Worm (Caenorhabditis elegans) whole organism, late embryonic: ENCODE measurements around the gene R05F9.11.

Source experiments
- dve-1 ChIP-seq: sonication (generic microtip); optimal IDR thresholded peaks from 2 replicates; lab custom pipeline; 2017; ENCODE audit warnings: antibody characterized with exemption, mild to moderate bottlenecking, missing genetic modification characterization, missing compliant biosample characterization
- nfya-1 ChIP-seq: sonication (generic microtip); optimal IDR thresholded peaks from 2 replicates; lab custom pipeline; 2017; ENCODE audit warnings: missing genetic modification characterization, mild to moderate bottlenecking, missing compliant biosample characterization, antibody characterized with exemption, moderate library complexity
- nhr-11 ChIP-seq: fragments of 150-350 bp; optimal IDR thresholded peaks from 2 replicates; lab custom pipeline; 2014; ENCODE audit warnings: missing biosample characterization, missing genetic modification characterization
- nhr-232 ChIP-seq: sonication (generic microtip); optimal IDR thresholded peaks from 2 replicates; lab custom pipeline; 2016; ENCODE audit warnings: missing genetic modification characterization, missing compliant biosample characterization
- pax-1 ChIP-seq: fragments of 150-350 bp; optimal IDR thresholded peaks from 2 replicates; lab custom pipeline; 2014; ENCODE audit warnings: missing biosample characterization, missing genetic modification characterization
- sdc-2 ChIP-seq: sonication (generic microtip); optimal IDR thresholded peaks from 2 replicates; lab custom pipeline; 2016; ENCODE audit warnings: missing genotype, missing genetic modification characterization, missing compliant biosample characterization

DNA sequence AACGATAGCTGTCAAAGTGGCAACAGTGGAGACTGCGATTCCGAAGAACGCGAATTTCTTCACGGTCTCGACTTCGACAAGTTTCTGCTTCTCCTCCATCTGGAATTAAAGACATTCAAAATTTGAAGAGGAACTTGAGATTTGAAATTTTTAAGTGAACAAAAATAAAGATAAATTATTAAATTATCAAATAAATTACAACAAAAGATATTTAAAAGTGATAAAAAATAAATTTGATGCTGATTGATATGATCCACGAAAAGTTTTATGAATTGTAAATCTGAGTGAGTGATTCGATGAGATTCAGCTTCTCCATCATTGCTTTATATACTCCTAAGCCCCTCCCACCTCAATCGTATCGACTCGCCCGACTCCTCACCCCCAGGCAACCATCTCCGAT lies 46.5 kb downstream of the R05F9.11 start, which contains the start of gene col-17:
- no peak for TF ChIP-seq nfya-1 (tag; lab: Kevin White, UChicago)
- no peak for TF ChIP-seq nhr-11
- no peak for TF ChIP-seq nhr-232 (tag; lab: Kevin White, UChicago)
- TF ChIP-seq dve-1 (tag; lab: Kevin White, UChicago): no peak
- TF ChIP-seq pax-1: no peak
- no peak for TF ChIP-seq sdc-2 (tag; lab: Kevin White, UChicago)
